Fruit fly (Drosophila melanogaster) whole organism, embryonic: Measurements from ENCODE around the gene kek6.
A peak's percentile ranks its signal among the peaks of the same experiment; 100 is the strongest.

Source experiments
- CG10274 ChIP-seq: fragments of 200-800 bp; sonication (Bioruptor generic); optimal IDR thresholded peaks from 3 replicates; lab custom pipeline; 2017; ENCODE audit warnings: missing biosample characterization, mild to moderate bottlenecking, missing genetic modification characterization
- CG10366 ChIP-seq: fragments of 200-800 bp; sonication (Bioruptor generic); IDR thresholded peaks from 2 replicates; pipeline ENCODE4 v1.3.6; 2022; ENCODE audit warnings: missing biosample characterization, missing genetic modification characterization
- CG10543 ChIP-seq: fragments of 200-800 bp; sonication (Bioruptor generic); optimal IDR thresholded peaks from 3 replicates; lab custom pipeline; 2017; ENCODE audit warnings: missing biosample characterization, mild to moderate bottlenecking, missing genetic modification characterization, moderate library complexity
- CG15011 ChIP-seq: fragments of 200-800 bp; sonication (Bioruptor generic); optimal IDR thresholded peaks from 3 replicates; lab custom pipeline; 2018; ENCODE audit warnings: missing biosample characterization, mild to moderate bottlenecking, missing genetic modification characterization
- CG17186 ChIP-seq: fragments of 200-800 bp; sonication (Bioruptor generic); optimal IDR thresholded peaks from 3 replicates; lab custom pipeline; 2017; ENCODE audit warnings: missing biosample characterization, missing genetic modification reagents, missing genetic modification characterization
- CG17612 ChIP-seq: fragments of 200-800 bp; sonication (Bioruptor generic); IDR thresholded peaks from 2 replicates; pipeline ENCODE4 v1.3.6; 2022; ENCODE audit warnings: missing biosample characterization, missing genetic modification characterization
- CG17802 ChIP-seq: fragments of 200-800 bp; sonication (Bioruptor generic); optimal IDR thresholded peaks from 2 replicates; lab custom pipeline; 2018; ENCODE audit warnings: missing biosample characterization, mild to moderate bottlenecking, missing genetic modification characterization, moderate library complexity
- CG2199 ChIP-seq: fragments of 200-800 bp; sonication (Bioruptor generic); IDR thresholded peaks from 3 replicates; pipeline ENCODE4 v1.3.6; 2022; ENCODE audit warnings: missing biosample characterization, missing genetic modification characterization
- CG2875 ChIP-seq: fragments of 200-800 bp; sonication (Bioruptor generic); optimal IDR thresholded peaks from 2 replicates; lab custom pipeline; 2017; ENCODE audit warnings: missing biosample characterization, mild to moderate bottlenecking, missing genetic modification characterization, missing genetic modification reagents
- CG30020 ChIP-seq: fragments of 200-800 bp; optimal IDR thresholded peaks from 2 replicates; lab custom pipeline; 2019; ENCODE audit warnings: missing biosample characterization, mild to moderate bottlenecking, missing genetic modification characterization, moderate library complexity
- CG32767 ChIP-seq: fragments of 200-800 bp; sonication (Bioruptor generic); IDR thresholded peaks from 2 replicates; pipeline ENCODE4 v1.3.6; 2022; ENCODE audit warnings: missing biosample characterization, missing genetic modification characterization
- CG33213 ChIP-seq: fragments of 200-800 bp; sonication (Bioruptor generic); optimal IDR thresholded peaks from 3 replicates; lab custom pipeline; 2016; ENCODE audit warnings: missing biosample characterization, missing genetic modification characterization
- CG4360 ChIP-seq: fragments of 200-800 bp; sonication (Bioruptor generic); IDR thresholded peaks from 2 replicates; pipeline ENCODE4 v1.3.6; 2022; ENCODE audit warnings: missing biosample characterization, missing genetic modification characterization
- CG43689 ChIP-seq: fragments of 200-800 bp; sonication (Bioruptor generic); IDR thresholded peaks from 2 replicates; pipeline ENCODE4 v1.3.6; 2022; ENCODE audit warnings: missing biosample characterization, missing genetic modification characterization
- CG7786 ChIP-seq: fragments of 200-800 bp; sonication (Bioruptor generic); optimal IDR thresholded peaks from 2 replicates; lab custom pipeline; 2016; ENCODE audit warnings: missing biosample characterization, missing genetic modification characterization
- CG8290 ChIP-seq, 3 experiments: fragments of 200-800 bp; sonication (Bioruptor generic); optimal IDR thresholded peaks; 2 replicates each; lab custom pipeline; 2016 to 2019; ENCODE audit warnings: missing biosample characterization in 3 of 3, missing genetic modification characterization in 3 of 3, mild to moderate bottlenecking in 2 of 3, moderate library complexity in 1 of 3
- CG8359 ChIP-seq: fragments of 200-800 bp; sonication (Bioruptor generic); optimal IDR thresholded peaks from 2 replicates; lab custom pipeline; 2017; ENCODE audit warnings: missing biosample characterization, mild to moderate bottlenecking, missing genetic modification characterization, borderline replicate concordance
- CTCF ChIP-seq: fragments of 200-800 bp; sonication (Bioruptor generic); optimal IDR thresholded peaks from 2 replicates; lab custom pipeline; 2017; ENCODE audit warnings: missing biosample characterization, mild to moderate bottlenecking, missing genetic modification characterization, moderate library complexity
- Dip2 ChIP-seq: fragments of 200-800 bp; sonication (Bioruptor generic); IDR thresholded peaks from 2 replicates; pipeline ENCODE4 v1.3.6; 2022; ENCODE audit warnings: missing biosample characterization, missing genetic modification characterization
- Drgx ChIP-seq: fragments of 200-800 bp; sonication (Bioruptor generic); IDR thresholded peaks from 2 replicates; pipeline ENCODE4 v1.3.6; 2022; ENCODE audit warnings: missing biosample characterization, missing genetic modification characterization
- E2f2 ChIP-seq: fragments of 200-800 bp; sonication (Bioruptor generic); IDR thresholded peaks from 2 replicates; pipeline ENCODE4 v1.3.6; 2022; ENCODE audit warnings: missing biosample characterization, missing genetic modification characterization
- Hr51 ChIP-seq, 2 experiments: fragments of 200-800 bp; sonication (Bioruptor generic); optimal IDR thresholded peaks; 2 replicates in 1 of 2; 3 replicates in 1 of 2; lab custom pipeline; 2016 to 2018; ENCODE audit warnings: missing biosample characterization in 2 of 2, missing genetic modification characterization in 2 of 2, mild to moderate bottlenecking in 1 of 2, moderate library complexity in 1 of 2
- Med ChIP-seq: fragments of 200-800 bp; sonication (Bioruptor generic); peaks from one replicate; lab custom pipeline; 2016; ENCODE audit warnings: missing biosample characterization, missing genetic modification characterization, mild to moderate bottlenecking, inconsistent platforms, moderate library complexity
- Mes4 ChIP-seq: fragments of 200-800 bp; sonication (Bioruptor generic); optimal IDR thresholded peaks from 2 replicates; lab custom pipeline; 2016; ENCODE audit warnings: missing biosample characterization, missing genetic modification characterization
- Mrtf ChIP-seq: fragments of 200-800 bp; sonication (Bioruptor generic); IDR thresholded peaks from 3 replicates; pipeline ENCODE4 v1.3.6; 2022; ENCODE audit warnings: missing biosample characterization, missing genetic modification characterization
- NC2β ChIP-seq: fragments of 200-800 bp; sonication (Bioruptor generic); optimal IDR thresholded peaks from 2 replicates; lab custom pipeline; 2016; ENCODE audit warnings: missing biosample characterization, missing genetic modification characterization
- Sry-δ ChIP-seq: fragments of 200-800 bp; sonication (Bioruptor generic); optimal IDR thresholded peaks from 2 replicates; lab custom pipeline; 2016; ENCODE audit warnings: missing biosample characterization, missing genetic modification characterization
- bsh ChIP-seq, 2 experiments: fragments of 200-800 bp; sonication (Bioruptor generic); optimal IDR thresholded peaks; 2 replicates each; lab custom pipeline; 2017 to 2018; ENCODE audit warnings: mild to moderate bottlenecking in 2 of 2, missing biosample characterization in 2 of 2, missing genetic modification characterization in 2 of 2, moderate library complexity in 1 of 2
- chm ChIP-seq: fragments of 200-800 bp; sonication (Bioruptor generic); IDR thresholded peaks from 2 replicates; pipeline ENCODE4 v1.3.6; 2022; ENCODE audit warnings: missing biosample characterization, missing genetic modification characterization
- corto ChIP-seq: fragments of 200-800 bp; sonication (Bioruptor generic); optimal IDR thresholded peaks from 2 replicates; lab custom pipeline; 2016; ENCODE audit warnings: missing biosample characterization, mild to moderate bottlenecking, missing genetic modification characterization, moderate library complexity
- crc ChIP-seq: fragments of 200-800 bp; sonication (Bioruptor generic); optimal IDR thresholded peaks from 2 replicates; lab custom pipeline; 2016; ENCODE audit warnings: missing biosample characterization, missing genetic modification characterization
- croc ChIP-seq: fragments of 200-800 bp; sonication (Bioruptor generic); conservative IDR thresholded peaks from 3 replicates; pipeline ENCODE4 v1.3.6; 2022; ENCODE audit warnings: missing biosample characterization, missing genetic modification characterization
- fd96Cb ChIP-seq: fragments of 200-800 bp; sonication (Bioruptor generic); optimal IDR thresholded peaks from 2 replicates; lab custom pipeline; 2018; ENCODE audit warnings: missing biosample characterization, mild to moderate bottlenecking, missing genetic modification characterization, moderate library complexity
- gcm2 ChIP-seq: fragments of 200-800 bp; sonication (Bioruptor generic); optimal IDR thresholded peaks from 2 replicates; lab custom pipeline; 2016; ENCODE audit warnings: missing biosample characterization, missing genetic modification characterization
- kni ChIP-seq: fragments of 200-800 bp; sonication (Bioruptor generic); optimal IDR thresholded peaks from 3 replicates; lab custom pipeline; 2017; ENCODE audit warnings: mild to moderate bottlenecking, missing biosample characterization, missing genetic modification reagents, missing genetic modification characterization
- nmo ChIP-seq: fragments of 200-800 bp; sonication (Bioruptor generic); optimal IDR thresholded peaks from 2 replicates; lab custom pipeline; 2018; ENCODE audit warnings: missing biosample characterization, mild to moderate bottlenecking, missing genetic modification characterization, moderate library complexity
- org-1 ChIP-seq: fragments of 200-800 bp; sonication (Bioruptor generic); optimal IDR thresholded peaks from 2 replicates; lab custom pipeline; 2017; ENCODE audit warnings: missing biosample characterization, missing genetic modification characterization
- otp ChIP-seq: fragments of 200-800 bp; sonication (Bioruptor generic); IDR thresholded peaks from 3 replicates; pipeline ENCODE4, ENCODE4 v1.3.6; 2022; ENCODE audit warnings: missing biosample characterization, missing genetic modification characterization
- pum ChIP-seq: fragments of 200-800 bp; sonication (Bioruptor generic); optimal IDR thresholded peaks from 2 replicates; lab custom pipeline; 2016; ENCODE audit warnings: missing biosample characterization, missing genetic modification characterization
- run ChIP-seq: fragments of 200-800 bp; sonication (Bioruptor generic); optimal IDR thresholded peaks from 3 replicates; lab custom pipeline; 2018; ENCODE audit warnings: missing biosample characterization, mild to moderate bottlenecking, missing genetic modification characterization
- sc ChIP-seq, 3 experiments: fragments of >200 bp in 2 of 3; fragments of 200-800 bp in 1 of 3; sonication (Bioruptor generic) in 1 of 3; optimal IDR thresholded peaks; 2 replicates in 2 of 3; 3 replicates in 1 of 3; lab custom pipeline; 2017; ENCODE audit warnings: mild to moderate bottlenecking in 1 of 3, missing biosample characterization in 1 of 3, missing genetic modification characterization in 1 of 3, missing genetic modification reagents in 1 of 3
- tgo ChIP-seq: fragments of 200-800 bp; sonication (Bioruptor generic); IDR thresholded peaks from 3 replicates; pipeline ENCODE4 v1.3.6; 2022; ENCODE audit warnings: missing biosample characterization, missing genetic modification characterization
- zen2 ChIP-seq: fragments of 200-800 bp; sonication (Bioruptor generic); IDR thresholded peaks from 3 replicates; pipeline ENCODE4 v1.3.6; 2022; ENCODE audit warnings: missing biosample characterization, missing genetic modification characterization; ENCODE audit not compliant: partially characterized antibody
- zfh2 ChIP-seq: fragments of 200-800 bp; sonication (Bioruptor generic); optimal IDR thresholded peaks from 2 replicates; lab custom pipeline; 2016; ENCODE audit warnings: missing biosample characterization, missing genetic modification characterization

The kek6 gene

dm6 chr3R:31580586-31580994, 41.3 kb upstream of the kek6 start, which contains the start of the genes pygo and rod (continued):
- TF ChIP-seq Med (GFP tag; lab: Kevin White, UChicago) (peak; percentile 78), bsh (GFP tag; optimal IDR thresholded peaks at IDR 0.05; lab: Kevin White, UChicago) (no peak), CG10366 (GFP tag; lab: Robert Waterston, UW) (no peak), Mrtf (GFP tag; lab: Robert Waterston, UW) (no peak), CG8290 (GFP tag; optimal IDR thresholded peaks at IDR 0.05; lab: Kevin White, UChicago) (no peak), CG8290 (tag; optimal IDR thresholded peaks at IDR 0.05; lab: Kevin White, UChicago) (no peak), CG8359 (GFP tag; lab: Kevin White, UChicago) (no peak), CG7786 (GFP tag; lab: Kevin White, UChicago) (peak; percentile 13), zfh2 (GFP tag; lab: Kevin White, UChicago) (peak; percentile 15), CG32767 (GFP tag; lab: Robert Waterston, UW) (no peak), tgo (GFP tag; lab: Robert Waterston, UW) (no peak), gcm2 (GFP tag; lab: Kevin White, UChicago) (no peak), CG33213 (GFP tag; lab: Kevin White, UChicago) (peak; percentile 34), Drgx (GFP tag; lab: Robert Waterston, UW) (no peak), otp (no peak), CG2875 (GFP tag; lab: Kevin White, UChicago) (no peak), run (tag; lab: Kevin White, UChicago) (no peak), kni (no peak), CG10274 (GFP tag; lab: Kevin White, UChicago) (no peak), CG17612 (no peak), Hr51 (GFP tag; optimal IDR thresholded peaks at IDR 0.05; lab: Kevin White, UChicago) (peak in 1 of 2 experiments; percentile 5), Dip2 (GFP tag; lab: Robert Waterston, UW) (no peak), CG2199 (GFP tag; lab: Robert Waterston, UW) (no peak), CG17802 (no peak), CG10543 (GFP tag; lab: Kevin White, UChicago) (no peak), NC2β (GFP tag; lab: Kevin White, UChicago) (peak; percentile 5), nmo (GFP tag; lab: Kevin White, UChicago) (peak; percentile 61), Mes4 (GFP tag; lab: Kevin White, UChicago) (no peak), CG4360 (GFP tag; lab: Robert Waterston, UW) (no peak), corto (no peak), zen2 (peak; percentile 30; the same call in 1 of the 3 replicates), crc (GFP tag; lab: Kevin White, UChicago) (no peak), Sry-δ (GFP tag; lab: Kevin White, UChicago) (peak; percentile 73), E2f2 (GFP tag; lab: Robert Waterston, UW) (peak; percentile 88), pum (GFP tag; lab: Kevin White, UChicago) (no peak), chm (no peak), CG43689 (no peak), org-1 (GFP tag; lab: Kevin White, UChicago) (no peak), CG17186 (GFP tag; lab: Kevin White, UChicago) (peak; percentile 30), CG30020 (tag; lab: Kevin White, UChicago) (peak; percentile 8), croc (GFP tag; lab: Robert Waterston, UW) (no peak), CG15011 (no peak), fd96Cb (tag; lab: Kevin White, UChicago) (no peak), CTCF (GFP tag; lab: Kevin White, UChicago) (peak; percentile 21), sc (optimal IDR thresholded peaks at IDR 0.05; lab: Kevin White, UChicago) (no peak), sc (GFP tag; optimal IDR thresholded peaks at IDR 0.05; lab: Kevin White, UChicago) (no peak)
